Fruit fly (Drosophila melanogaster): Measurements from ENCODE around the gene Myc.

Myc gene

DNA sequence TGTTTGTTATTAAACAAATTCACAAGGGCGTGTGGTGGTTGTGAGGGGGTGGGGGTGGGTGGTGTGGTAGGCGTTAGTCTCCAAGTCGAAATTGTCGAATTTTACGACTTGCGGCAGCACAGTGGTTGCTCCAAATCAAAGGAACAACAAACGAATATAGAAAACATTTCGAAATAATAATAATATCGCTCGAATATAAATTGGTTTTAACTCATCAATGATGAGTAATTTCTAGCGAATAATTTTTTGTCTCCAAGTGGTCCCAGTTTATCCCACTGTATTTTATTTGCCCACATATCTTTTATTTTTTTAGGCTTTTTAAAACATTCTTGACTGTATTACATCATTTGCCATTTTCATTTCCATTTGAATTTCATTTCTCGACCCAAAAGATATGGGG is 8.0 kb downstream of the Myc start (continued):
- peak; percentile 63 for TF ChIP-seq OdsH (GFP tag; optimal IDR thresholded peaks at IDR 0.05)
- TF ChIP-seq eg (GFP tag; IDR thresholded peaks at IDR 0.05), result peak; percentile 80
- TF ChIP-seq CG15336 (GFP tag; IDR thresholded peaks at IDR 0.05), result peak; percentile 71
- peak; percentile 75 for TF ChIP-seq Sox102F (GFP tag; optimal IDR thresholded peaks at IDR 0.05)
- peak; percentile 82 for TF ChIP-seq topi (GFP tag; optimal IDR thresholded peaks at IDR 0.05)
- TF ChIP-seq fd85E (GFP tag; optimal IDR thresholded peaks at IDR 0.05), result no peak
- TF ChIP-seq Hr38 (GFP tag; optimal IDR thresholded peaks at IDR 0.05), result no peak

DNA sequence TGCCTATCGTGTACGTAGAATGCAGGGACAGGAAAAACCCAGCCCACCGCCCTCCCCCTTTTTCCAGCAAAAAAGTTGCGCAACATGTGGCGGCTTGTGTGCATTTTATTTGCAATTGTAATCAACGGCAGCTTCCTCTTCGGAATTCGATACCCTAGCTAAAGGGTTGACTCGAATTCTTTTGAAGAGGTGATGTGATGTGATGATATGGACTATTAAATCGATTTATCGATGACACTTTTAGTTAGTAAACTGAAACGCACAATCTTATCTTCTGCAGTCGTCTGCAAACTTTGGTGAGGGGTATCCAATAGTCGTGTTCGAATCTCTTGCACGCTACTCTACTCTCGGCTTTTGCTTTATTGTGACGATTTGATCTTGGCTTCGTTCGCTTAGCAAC is 8.7 kb downstream of the Myc start:
- TF ChIP-seq vri (GFP tag; optimal IDR thresholded peaks at IDR 0.05) (peak; percentile 89), CG1621 (tag; optimal IDR thresholded peaks at IDR 0.05) (peak; percentile 98), fkh (GFP tag; optimal IDR thresholded peaks at IDR 0.05) (no peak), Gug (GFP tag; IDR thresholded peaks at IDR 0.05) (peak; percentile 98), CG8632 (GFP tag; optimal IDR thresholded peaks at IDR 0.05) (peak; percentile 96), Hr38 (GFP tag; optimal IDR thresholded peaks at IDR 0.05) (peak; percentile 24), CG8119 (GFP tag; IDR thresholded peaks at IDR 0.05) (peak; percentile 98), dac (GFP tag; optimal IDR thresholded peaks at IDR 0.05) (peak; percentile 97), Met (GFP tag; optimal IDR thresholded peaks at IDR 0.05) (peak; percentile 96), pdm3 (GFP tag; optimal IDR thresholded peaks at IDR 0.05) (peak; percentile 99), CG8319 (GFP tag; optimal IDR thresholded peaks at IDR 0.05) (peak; percentile 92), Eip78C (GFP tag) (peak; percentile 99), CG6808 (GFP tag; optimal IDR thresholded peaks at IDR 0.05) (peak; percentile 92), Smox (GFP tag; optimal IDR thresholded peaks at IDR 0.05) (peak; percentile 93), CG34406 (GFP tag; optimal IDR thresholded peaks at IDR 0.05) (peak; percentile 96), CG4318 (GFP tag; optimal IDR thresholded peaks at IDR 0.05) (peak; percentile 97), Ets96B (tag; optimal IDR thresholded peaks at IDR 0.05) (peak; percentile 97), topi (GFP tag; optimal IDR thresholded peaks at IDR 0.05) (peak; percentile 94), Blimp-1 (GFP tag; optimal IDR thresholded peaks at IDR 0.05) (peak; percentile 57), CG11294 (GFP tag; IDR thresholded peaks at IDR 0.05) (peak; percentile 97), Ets21C (GFP tag; optimal IDR thresholded peaks at IDR 0.05) (peak; percentile 94), Sox14 (GFP tag; optimal IDR thresholded peaks at IDR 0.05) (peak; percentile 98), CG16779 (tag; optimal IDR thresholded peaks at IDR 0.05) (peak; percentile 94), eg (GFP tag; IDR thresholded peaks at IDR 0.05) (peak; percentile 98), Sox15 (GFP tag; optimal IDR thresholded peaks at IDR 0.05) (peak; percentile 97), Hr4 (GFP tag; optimal IDR thresholded peaks at IDR 0.05) (peak; percentile 97), fd85E (GFP tag; optimal IDR thresholded peaks at IDR 0.05) (peak; percentile 86), Eip93F (GFP tag; optimal IDR thresholded peaks at IDR 0.05) (peak; percentile 90), CG10631 (GFP tag; optimal IDR thresholded peaks at IDR 0.05) (peak; percentile 98), CG6276 (GFP tag; optimal IDR thresholded peaks at IDR 0.05) (peak; percentile 92), CG31627 (GFP tag; optimal IDR thresholded peaks at IDR 0.05) (peak; percentile 96), fd59A (GFP tag; optimal IDR thresholded peaks at IDR 0.05) (peak; percentile 99), CG6792 (GFP tag; optimal IDR thresholded peaks at IDR 0.05) (peak; percentile 98), svp (GFP tag) (peak; percentile 96), Eip75B (GFP tag; optimal IDR thresholded peaks at IDR 0.05) (peak; percentile 98), CG7368 (GFP tag; optimal IDR thresholded peaks at IDR 0.05) (peak; percentile 97), CG6163 (GFP tag; IDR thresholded peaks at IDR 0.05) (peak; percentile 99), acj6 (GFP tag; optimal IDR thresholded peaks at IDR 0.05) (peak; percentile 98), Hr39 (GFP tag; optimal IDR thresholded peaks at IDR 0.05) (peak; percentile 97), achi (GFP tag; optimal IDR thresholded peaks at IDR 0.05) (peak; percentile 96), CG11902 (GFP tag; optimal IDR thresholded peaks at IDR 0.05) (peak; percentile 93), Lpt (GFP tag; optimal IDR thresholded peaks at IDR 0.05) (peak; percentile 97), esn (GFP tag; optimal IDR thresholded peaks at IDR 0.05) (peak; percentile 95), CG15336 (GFP tag; IDR thresholded peaks at IDR 0.05) (peak; percentile 98), dsx (GFP tag; optimal IDR thresholded peaks at IDR 0.05; ENCODE audit: poor library complexity, severe bottlenecking) (peak; percentile 97), Sox102F (GFP tag; optimal IDR thresholded peaks at IDR 0.05) (peak; percentile 96), cyc (GFP tag; optimal IDR thresholded peaks at IDR 0.05) (peak; percentile 94), lz (GFP tag; optimal IDR thresholded peaks at IDR 0.05) (peak; percentile 97), spab (GFP tag; optimal IDR thresholded peaks at IDR 0.05) (peak; percentile 93)

Measured in whole organism, prepupa.